Fruit fly (Drosophila melanogaster) whole organism, pupa: ENCODE data around the gene Pcyt1.
A peak's percentile ranks its signal among the peaks of the same experiment; 100 is the strongest.

Source experiments
- CG10348 ChIP-seq: fragments of 200-800 bp; sonication (Bioruptor generic); IDR thresholded peaks from 2 replicates; pipeline ENCODE4 v1.3.6; 2022; ENCODE audit warnings: missing biosample characterization, missing genetic modification characterization
- CG12605 ChIP-seq: fragments of 200-800 bp; sonication (Bioruptor generic); IDR thresholded peaks from 2 replicates; pipeline ENCODE4 v1.3.6; 2022; ENCODE audit warnings: missing biosample characterization, missing genetic modification characterization
- CG13204 ChIP-seq: fragments of 200-800 bp; sonication (Bioruptor generic); optimal IDR thresholded peaks from 2 replicates; lab custom pipeline; 2018; ENCODE audit warnings: missing biosample characterization, mild to moderate bottlenecking, missing genetic modification characterization, moderate library complexity
- CG14655 ChIP-seq: fragments of 200-800 bp; sonication (Bioruptor generic); optimal IDR thresholded peaks from 3 replicates; lab custom pipeline; 2017; ENCODE audit warnings: mild to moderate bottlenecking, missing biosample characterization, missing genetic modification reagents, missing genetic modification characterization
- CG15710 ChIP-seq: fragments of 200-800 bp; sonication (Bioruptor generic); optimal IDR thresholded peaks from 2 replicates; lab custom pipeline; 2018; ENCODE audit warnings: missing biosample characterization, mild to moderate bottlenecking, missing genetic modification characterization, moderate library complexity
- CG17806 ChIP-seq: fragments of 200-800 bp; sonication (Bioruptor generic); optimal IDR thresholded peaks from 2 replicates; lab custom pipeline; 2018; ENCODE audit warnings: missing biosample characterization, mild to moderate bottlenecking, missing genetic modification characterization, moderate library complexity
- CG32121 ChIP-seq: fragments of 200-800 bp; sonication (Bioruptor generic); IDR thresholded peaks from 2 replicates; pipeline ENCODE4 v1.3.6; 2022; ENCODE audit warnings: missing biosample characterization, missing genetic modification characterization
- CG34367 ChIP-seq: fragments of 200-800 bp; sonication (Bioruptor generic); optimal IDR thresholded peaks from 2 replicates; lab custom pipeline; 2018; ENCODE audit warnings: missing biosample characterization, mild to moderate bottlenecking, missing genetic modification characterization
- CG4496 ChIP-seq: fragments of 200-800 bp; sonication (Bioruptor generic); IDR thresholded peaks from 3 replicates; pipeline ENCODE4 v1.3.6; 2022; ENCODE audit warnings: missing biosample characterization, missing genetic modification characterization
- CG8159 ChIP-seq: fragments of 200-800 bp; sonication (Bioruptor generic); optimal IDR thresholded peaks from 3 replicates; lab custom pipeline; 2018; ENCODE audit warnings: missing biosample characterization, mild to moderate bottlenecking, missing genetic modification characterization, moderate library complexity
- CG8301 ChIP-seq: fragments of 200-800 bp; sonication (Bioruptor generic); optimal IDR thresholded peaks from 2 replicates; lab custom pipeline; 2018; ENCODE audit warnings: missing biosample characterization, mild to moderate bottlenecking, missing genetic modification characterization
- CG9948 ChIP-seq: fragments of 200-800 bp; sonication (Bioruptor generic); optimal IDR thresholded peaks from 2 replicates; lab custom pipeline; 2018; ENCODE audit warnings: missing biosample characterization, mild to moderate bottlenecking, missing genetic modification characterization, moderate library complexity
- D1 ChIP-seq: fragments of 200-800 bp; sonication (Bioruptor generic); optimal IDR thresholded peaks from 2 replicates; lab custom pipeline; 2018; ENCODE audit warnings: missing biosample characterization, mild to moderate bottlenecking, missing genetic modification characterization, moderate library complexity
- EcR ChIP-seq: fragments of 200-800 bp; sonication (Bioruptor generic); optimal IDR thresholded peaks from 3 replicates; lab custom pipeline; 2019; ENCODE audit warnings: missing biosample characterization, missing genetic modification characterization, mild to moderate bottlenecking, moderate library complexity, missing genetic modification reagents
- Ets98B ChIP-seq: fragments of 200-800 bp; sonication (Bioruptor generic); IDR thresholded peaks from 2 replicates; pipeline ENCODE4 v1.3.6; 2022; ENCODE audit warnings: missing biosample characterization, missing genetic modification characterization
- Pif1A ChIP-seq: fragments of 200-800 bp; sonication (Bioruptor generic); optimal IDR thresholded peaks from 3 replicates; lab custom pipeline; 2016; ENCODE audit warnings: missing biosample characterization, missing genetic modification characterization
- Pif1B ChIP-seq: fragments of 200-800 bp; sonication (Bioruptor generic); optimal IDR thresholded peaks from 3 replicates; lab custom pipeline; 2016; ENCODE audit warnings: missing biosample characterization, missing genetic modification characterization
- Snoo ChIP-seq: fragments of 200-800 bp; sonication (Bioruptor generic); optimal IDR thresholded peaks from 3 replicates; lab custom pipeline; 2017; ENCODE audit warnings: missing biosample characterization, mild to moderate bottlenecking, missing genetic modification characterization, inconsistent platforms
- fd96Ca ChIP-seq: fragments of 200-800 bp; sonication (Bioruptor generic); IDR thresholded peaks from 3 replicates; pipeline ENCODE4 v1.3.6; 2022; ENCODE audit warnings: missing biosample characterization, missing genetic modification characterization
- gl ChIP-seq: fragments of 200-800 bp; sonication (Bioruptor generic); optimal IDR thresholded peaks from 2 replicates; lab custom pipeline; 2018; ENCODE audit warnings: missing biosample characterization, mild to moderate bottlenecking, missing genetic modification characterization
- rn ChIP-seq: fragments of 200-800 bp; sonication (Bioruptor generic); IDR thresholded peaks from 2 replicates; pipeline ENCODE4 v1.3.6; 2022; ENCODE audit warnings: missing biosample characterization, missing genetic modification characterization

Pcyt1 gene

dm6 chr3L:1517274-1518047 lies 28.4 kb upstream of the Pcyt1 start:
- TF ChIP-seq CG34367 (tag; lab: Kevin White, UChicago) = peak; percentile 12
- TF ChIP-seq Snoo = peak; percentile 52
- TF ChIP-seq CG17806 (tag; lab: Kevin White, UChicago) = peak; percentile 53
- peak; percentile 79 for TF ChIP-seq fd96Ca
- TF ChIP-seq Pif1B (GFP tag; lab: Kevin White, UChicago) = peak; percentile 75
- peak; percentile 38 for TF ChIP-seq CG15710 (tag; lab: Kevin White, UChicago)
- TF ChIP-seq CG14655 (GFP tag; lab: Kevin White, UChicago) = peak; percentile 39
- TF ChIP-seq rn (GFP tag; lab: Robert Waterston, UW) = peak; percentile 57
- peak; percentile 40 for TF ChIP-seq CG8301 (tag; lab: Kevin White, UChicago)
- no peak for TF ChIP-seq gl
- no peak for TF ChIP-seq CG13204 (GFP tag; lab: Kevin White, UChicago)
- TF ChIP-seq CG12605 (GFP tag; lab: Robert Waterston, UW) = peak; percentile 47
- peak; percentile 72 for TF ChIP-seq CG32121 (GFP tag; lab: Robert Waterston, UW)
- no peak for TF ChIP-seq D1 (tag; lab: Kevin White, UChicago)
- TF ChIP-seq CG8159 = peak; percentile 41
- TF ChIP-seq CG4496 = peak; percentile 88
- no peak for TF ChIP-seq CG10348 (GFP tag; lab: Robert Waterston, UW)
- no peak for TF ChIP-seq Pif1A (GFP tag; lab: Kevin White, UChicago)
- TF ChIP-seq CG9948 (tag; lab: Kevin White, UChicago) = peak; percentile 16
- peak; percentile 72 for TF ChIP-seq Ets98B (GFP tag; lab: Robert Waterston, UW)
- TF ChIP-seq EcR (GFP tag; lab: Kevin White, UChicago) = no peak

- TF ChIP-seq CG17806 (tag; lab: Kevin White, UChicago) (no peak), CG14655 (GFP tag; lab: Kevin White, UChicago) (no peak), Ets98B (GFP tag; lab: Robert Waterston, UW) (no peak), CG12605 (GFP tag; lab: Robert Waterston, UW) (no peak), CG4496 (0 out of 3 replicates have a peak, but pooled peaks have one; percentile 10), rn (GFP tag; lab: Robert Waterston, UW) (no peak)
Measured at dm6 chr3L:1518715-1519603, 26.9 kb upstream of the Pcyt1 start.

dm6 chr3L:1531159-1531558 lies 14.7 kb upstream of the Pcyt1 start, which contains the start of gene Ir62a:
Gene Ir62a (minus strand): TSS chr3L:1531259.
- TF ChIP-seq Ets98B (GFP tag; lab: Robert Waterston, UW) = no peak
- TF ChIP-seq, all 21 proteins: peak for 0

dm6 chr3L:1533699-1534431 lies 12.0 kb upstream of the Pcyt1 start, which contains the start of gene Iml1:
Gene Iml1 (minus strand): TSS chr3L:1534034.
- TF ChIP-seq CG34367 (tag; lab: Kevin White, UChicago) (no peak), gl (no peak), CG9948 (tag; lab: Kevin White, UChicago) (no peak), CG12605 (GFP tag; lab: Robert Waterston, UW) (no peak), EcR (GFP tag; lab: Kevin White, UChicago) (no peak), CG10348 (GFP tag; lab: Robert Waterston, UW) (no peak), CG14655 (GFP tag; lab: Kevin White, UChicago) (no peak), CG4496 (peak; percentile 44; the same call in 1 of the 3 replicates), rn (GFP tag; lab: Robert Waterston, UW) (no peak), CG15710 (tag; lab: Kevin White, UChicago) (no peak), CG32121 (GFP tag; lab: Robert Waterston, UW) (peak; percentile 50; the same call in 1 of the 2 replicates), fd96Ca (no peak), D1 (tag; lab: Kevin White, UChicago) (no peak), Snoo (no peak), Ets98B (GFP tag; lab: Robert Waterston, UW) (peak; percentile 38; the same call in 1 of the 2 replicates), CG13204 (GFP tag; lab: Kevin White, UChicago) (no peak), Pif1A (GFP tag; lab: Kevin White, UChicago) (no peak), CG8159 (no peak), CG8301 (tag; lab: Kevin White, UChicago) (no peak), CG17806 (tag; lab: Kevin White, UChicago) (no peak), Pif1B (GFP tag; lab: Kevin White, UChicago) (no peak)
